Fruit fly (Drosophila melanogaster): ENCODE data around the gene PH4alphaMP.

The PH4alphaMP gene

DNA sequence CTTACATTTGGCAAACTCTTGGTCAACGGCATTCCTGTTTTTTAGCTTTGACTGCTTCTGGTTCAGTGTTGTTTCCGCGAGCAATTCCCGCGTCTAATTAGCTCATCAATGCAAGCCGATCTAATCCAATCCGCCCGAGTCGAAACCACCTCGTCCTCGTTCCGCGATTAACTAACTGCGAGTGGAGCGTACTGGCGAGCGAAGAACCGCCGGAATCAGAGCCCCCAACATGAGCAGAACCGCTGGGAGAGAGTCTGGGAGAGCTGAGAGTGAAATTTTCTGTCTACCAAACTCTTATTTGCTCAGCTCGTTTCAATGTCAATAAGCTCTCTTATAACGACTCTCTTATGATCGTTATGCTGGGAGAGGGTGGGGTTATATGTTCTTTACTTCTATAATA is 45.7 kb downstream of the PH4alphaMP start (continued):
- TF ChIP-seq otp (GFP tag; IDR thresholded peaks at IDR 0.05) (0 out of 3 replicates have a peak, but pooled peaks have one; percentile 26), seq (GFP tag; IDR thresholded peaks at IDR 0.05) (peak; percentile 90), slp2 (GFP tag; optimal IDR thresholded peaks at IDR 0.05) (no peak), CG16813 (GFP tag; IDR thresholded peaks at IDR 0.05; ENCODE audit: partially characterized antibody) (no peak), CG4820 (GFP tag; optimal IDR thresholded peaks at IDR 0.05) (peak; percentile 47), fd96Cb (tag; optimal IDR thresholded peaks at IDR 0.05) (peak; percentile 26), CG32532 (GFP tag; IDR thresholded peaks at IDR 0.05) (peak; percentile 86), tap (tag; optimal IDR thresholded peaks at IDR 0.05) (peak; percentile 52), lilli (GFP tag; optimal IDR thresholded peaks at IDR 0.05) (peak; percentile 49), CG14441 (GFP tag; IDR thresholded peaks at IDR 0.05) (peak; percentile 53; the same call in 1 of the 2 replicates), vfl (GFP tag; optimal IDR thresholded peaks at IDR 0.05) (peak; percentile 49), CG4707 (GFP tag; optimal IDR thresholded peaks at IDR 0.05) (peak; percentile 68), chm (GFP tag; IDR thresholded peaks at IDR 0.05) (no peak; the same call in 1 of the 2 replicates), CG2199 (GFP tag; IDR thresholded peaks at IDR 0.05) (no peak), kni (GFP tag; optimal IDR thresholded peaks at IDR 0.05) (peak; percentile 59), Drgx (GFP tag; IDR thresholded peaks at IDR 0.05) (peak; percentile 7; the same call in 1 of the 2 replicates), amos (GFP tag; IDR thresholded peaks at IDR 0.05; ENCODE audit: partially characterized antibody) (no peak; the same call in 1 of the 2 replicates), kay (GFP tag; optimal IDR thresholded peaks at IDR 0.05) (peak; percentile 28), dan (GFP tag; IDR thresholded peaks at IDR 0.05) (no peak), insv (GFP tag; optimal IDR thresholded peaks at IDR 0.05) (no peak), MESR4 (GFP tag; optimal IDR thresholded peaks at IDR 0.05) (peak; percentile 7), salm (tag; optimal IDR thresholded peaks at IDR 0.05) (peak; percentile 17), CG18476 (GFP tag; optimal IDR thresholded peaks at IDR 0.05) (peak; percentile 88), CG12769 (tag; optimal IDR thresholded peaks at IDR 0.05) (peak; percentile 67), Sin3A (optimal IDR thresholded peaks at IDR 0.05) (no peak), Gug (GFP tag; IDR thresholded peaks at IDR 0.05) (peak; percentile 21; the same call in 1 of the 4 replicates), tna (GFP tag; IDR thresholded peaks at IDR 0.05; ENCODE audit: partially characterized antibody) (no peak), chif (GFP tag; optimal IDR thresholded peaks at IDR 0.05) (peak; percentile 54 to 74), Ets97D (GFP tag; optimal IDR thresholded peaks at IDR 0.05) (peak; percentile 41), cas (GFP tag; IDR thresholded peaks at IDR 0.05) (peak; percentile 68; the same call in 1 of the 2 replicates), CG11504 (tag; optimal IDR thresholded peaks at IDR 0.05) (peak; percentile 32), CG12659 (GFP tag; optimal IDR thresholded peaks at IDR 0.05) (peak; percentile 67), gt (GFP tag; IDR thresholded peaks at IDR 0.05) (no peak), Dref (GFP tag; IDR thresholded peaks at IDR 0.05) (peak; percentile 27; the same call in 1 of the 2 replicates), CG2678 (tag; optimal IDR thresholded peaks at IDR 0.05) (peak; percentile 71), CG33557 (GFP tag; optimal IDR thresholded peaks at IDR 0.05) (peak; percentile 78), phol (tag; optimal IDR thresholded peaks at IDR 0.05) (no peak), CG17829 (tag; optimal IDR thresholded peaks at IDR 0.05) (no peak), tll (GFP tag; optimal IDR thresholded peaks at IDR 0.05) (no peak), CG6272 (GFP tag; IDR thresholded peaks at IDR 0.05) (no peak), Scr (GFP tag; IDR thresholded peaks at IDR 0.05; ENCODE audit: partially characterized antibody) (no peak), toy (GFP tag; IDR thresholded peaks at IDR 0.05) (peak; percentile 70; the same call in 1 of the 2 replicates), trh (GFP tag; optimal IDR thresholded peaks at IDR 0.05) (peak; percentile 74), fd3F (GFP tag; optimal IDR thresholded peaks at IDR 0.05) (peak; percentile 71), CG31441 (GFP tag; IDR thresholded peaks at IDR 0.05) (no peak; the same call in none of the 2 replicates), gem (tag; optimal IDR thresholded peaks at IDR 0.05) (peak; percentile 62), ham (GFP tag; IDR thresholded peaks at IDR 0.05) (peak; percentile 70; the same call in 1 of the 2 replicates), Camta (GFP tag; optimal IDR thresholded peaks at IDR 0.05) (peak; percentile 78), p53 (GFP tag; optimal IDR thresholded peaks at IDR 0.05) (peak; percentile 60), ara (GFP tag; IDR thresholded peaks at IDR 0.05) (peak; percentile 74), Dbx (GFP tag; IDR thresholded peaks at IDR 0.05) (peak; percentile 94)
